Worm (Caenorhabditis elegans): ENCODE results near the gene cox-6B.

DNA sequence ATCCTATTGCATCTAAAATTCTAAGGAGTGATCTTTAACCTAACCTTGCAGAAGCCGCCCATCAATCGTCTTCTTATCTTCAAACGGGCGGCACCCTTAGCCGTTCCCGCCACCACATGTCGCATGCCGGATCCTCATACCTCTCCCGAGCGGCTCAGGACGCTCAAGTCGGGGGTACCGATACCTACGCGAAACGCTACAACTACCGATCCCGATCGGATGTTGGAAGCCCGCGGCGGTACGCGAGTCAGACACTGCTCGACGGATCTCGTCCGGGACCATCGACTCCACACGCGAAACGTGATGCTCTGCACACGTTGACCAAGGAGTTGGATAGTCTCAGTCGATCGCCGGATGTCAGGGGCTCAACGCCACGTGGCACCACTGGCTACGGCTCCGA is 20.1 kb upstream of the cox-6B start:
- TF ChIP-seq zfp-2 (tag; optimal IDR thresholded peaks at IDR 0.05) (no peak), ceh-82 (tag; optimal IDR thresholded peaks at IDR 0.05) (no peak), nhr-77 (tag; optimal IDR thresholded peaks at IDR 0.05) (no peak), Y48G9A.11 (GFP tag; IDR thresholded peaks at IDR 0.05) (no peak), ama-1 (optimal IDR thresholded peaks at IDR 0.05) (no peak), nhr-28 (tag; optimal IDR thresholded peaks at IDR 0.05) (no peak), jun-1 (tag; optimal IDR thresholded peaks at IDR 0.05) (no peak), nhr-11 (tag; optimal IDR thresholded peaks at IDR 0.05) (no peak), fos-1 (tag; optimal IDR thresholded peaks at IDR 0.05) (no peak), F44E2.7 (GFP tag; IDR thresholded peaks at IDR 0.05) (no peak), unc-39 (tag; optimal IDR thresholded peaks at IDR 0.05) (no peak), snpc-4 (tag; optimal IDR thresholded peaks at IDR 0.05) (no peak), tag-97 (GFP tag; IDR thresholded peaks at IDR 0.05) (no peak)

Data from whole organism, L4 larva.